Worm (Caenorhabditis elegans) whole organism, dauer: ENCODE results near the gene F40H3.2.

Source experiments
- unc-62 ChIP-seq: sonication (generic microtip); optimal IDR thresholded peaks from 2 replicates; lab custom pipeline; 2017; ENCODE audit warnings: missing biosample characterization, missing genetic modification reagents, missing genetic modification characterization

The F40H3.2 gene

ce11 chrII:6175027-6175426, 1.6 kb downstream of the F40H3.2 start:
- no peak for TF ChIP-seq unc-62 (GFP tag; lab: Kevin White, UChicago)

ce11 chrII:6176154-6176897, 2.9 kb downstream of the F40H3.2 start:
- TF ChIP-seq unc-62 (GFP tag; lab: Kevin White, UChicago): no peak

ce11 chrII:6177975-6178742, 4.7 kb downstream of the F40H3.2 start:
- TF ChIP-seq unc-62 (GFP tag; lab: Kevin White, UChicago): no peak

- TF ChIP-seq unc-62 (GFP tag; lab: Kevin White, UChicago): no peak
Measured at ce11 chrII:6178743-6179129, 5.3 kb downstream of the F40H3.2 start.

- no peak for TF ChIP-seq unc-62 (GFP tag; lab: Kevin White, UChicago)
Measured at ce11 chrII:6179531-6179930, 6.1 kb downstream of the F40H3.2 start, which contains the start of gene F40H3.1. Gene F40H3.1 (plus strand): TSS chrII:6179831.

ce11 chrII:6180552-6180951, 7.1 kb downstream of the F40H3.2 start:
- no peak for TF ChIP-seq unc-62 (GFP tag; lab: Kevin White, UChicago)

ce11 chrII:6181337-6181736, 7.9 kb downstream of the F40H3.2 start:
- no peak for TF ChIP-seq unc-62 (GFP tag; lab: Kevin White, UChicago)

- no peak for TF ChIP-seq unc-62 (GFP tag; lab: Kevin White, UChicago)
Measured at ce11 chrII:6190770-6191169, 17.3 kb downstream of the F40H3.2 start.

- TF ChIP-seq unc-62 (GFP tag; lab: Kevin White, UChicago): no peak
Measured at ce11 chrII:6191293-6191692, 17.8 kb downstream of the F40H3.2 start, which contains the start of gene fkh-8. Gene fkh-8 (minus strand): TSS chrII:6191393.

- TF ChIP-seq unc-62 (GFP tag; lab: Kevin White, UChicago): no peak
Measured at ce11 chrII:6192484-6192883, 19.0 kb downstream of the F40H3.2 start, which contains the start of gene cpb-2. Gene cpb-2 (plus strand): TSS chrII:6192784.

- no peak for TF ChIP-seq unc-62 (GFP tag; lab: Kevin White, UChicago)
Measured at ce11 chrII:6196875-6197274, 23.4 kb downstream of the F40H3.2 start, which contains the start of the genes rbmx-2 and C30B5.2. Gene rbmx-2 (minus strand): TSS chrII:6196948. Gene C30B5.2 (plus strand): TSS chrII:6197180.

- no peak for TF ChIP-seq unc-62 (GFP tag; lab: Kevin White, UChicago)
Measured at ce11 chrII:6198468-6198867, 25.0 kb downstream of the F40H3.2 start, which contains the start of gene szy-4. Gene szy-4 (plus strand): TSS chrII:6198696.

ce11 chrII:6199010-6199409, 25.6 kb downstream of the F40H3.2 start:
- TF ChIP-seq unc-62 (GFP tag; lab: Kevin White, UChicago): no peak

ce11 chrII:6202910-6203309, 29.5 kb downstream of the F40H3.2 start, which contains the start of gene C30B5.17:
Gene C30B5.17 (minus strand): TSS chrII:6203010.
- TF ChIP-seq unc-62 (GFP tag; lab: Kevin White, UChicago): no peak

ce11 chrII:6207252-6207651, 33.8 kb downstream of the F40H3.2 start:
- TF ChIP-seq unc-62 (GFP tag; lab: Kevin White, UChicago): no peak

- TF ChIP-seq unc-62 (GFP tag; lab: Kevin White, UChicago): no peak
Measured at ce11 chrII:6208116-6208515, 34.7 kb downstream of the F40H3.2 start, which contains the start of gene daf-37. Gene daf-37 (minus strand): TSS chrII:6208216.
